Worm (Caenorhabditis elegans): ENCODE data around the gene chil-5.

Gene chil-5

DNA sequence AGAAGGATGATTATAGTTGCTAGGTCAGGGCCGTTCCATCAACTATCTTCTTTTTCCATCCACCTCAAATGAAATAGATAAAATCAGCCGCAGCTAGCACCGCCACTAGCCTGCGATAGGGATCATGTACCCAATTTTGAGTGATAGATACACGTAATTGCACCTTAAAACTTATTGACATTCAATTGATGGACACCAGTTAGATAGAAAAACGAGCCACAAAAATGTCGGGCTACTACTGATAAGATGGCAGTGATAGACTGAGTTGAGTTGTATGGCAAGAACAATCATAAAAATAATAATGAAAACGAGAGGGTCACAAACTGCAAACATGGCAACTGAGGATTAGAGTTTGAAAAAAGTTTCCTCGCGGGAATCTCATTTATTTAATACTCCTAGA lies 32.3 kb upstream of the chil-5 start:
- peak; percentile 79 for TF ChIP-seq sma-9 (GFP tag; optimal IDR thresholded peaks at IDR 0.05)
- no peak for TF ChIP-seq sma-9 (tag; optimal IDR thresholded peaks at IDR 0.05)
- TF ChIP-seq fos-1 (tag; optimal IDR thresholded peaks at IDR 0.05), result peak; percentile 70
- no peak for TF ChIP-seq peb-1 (tag; optimal IDR thresholded peaks at IDR 0.05)
- peak; percentile 18 for TF ChIP-seq egl-27 (tag; optimal IDR thresholded peaks at IDR 0.05)
- peak; percentile 83 for TF ChIP-seq ceh-16 (tag; optimal IDR thresholded peaks at IDR 0.05)
- peak; percentile 83 for TF ChIP-seq elt-1 (tag; optimal IDR thresholded peaks at IDR 0.05)

DNA sequence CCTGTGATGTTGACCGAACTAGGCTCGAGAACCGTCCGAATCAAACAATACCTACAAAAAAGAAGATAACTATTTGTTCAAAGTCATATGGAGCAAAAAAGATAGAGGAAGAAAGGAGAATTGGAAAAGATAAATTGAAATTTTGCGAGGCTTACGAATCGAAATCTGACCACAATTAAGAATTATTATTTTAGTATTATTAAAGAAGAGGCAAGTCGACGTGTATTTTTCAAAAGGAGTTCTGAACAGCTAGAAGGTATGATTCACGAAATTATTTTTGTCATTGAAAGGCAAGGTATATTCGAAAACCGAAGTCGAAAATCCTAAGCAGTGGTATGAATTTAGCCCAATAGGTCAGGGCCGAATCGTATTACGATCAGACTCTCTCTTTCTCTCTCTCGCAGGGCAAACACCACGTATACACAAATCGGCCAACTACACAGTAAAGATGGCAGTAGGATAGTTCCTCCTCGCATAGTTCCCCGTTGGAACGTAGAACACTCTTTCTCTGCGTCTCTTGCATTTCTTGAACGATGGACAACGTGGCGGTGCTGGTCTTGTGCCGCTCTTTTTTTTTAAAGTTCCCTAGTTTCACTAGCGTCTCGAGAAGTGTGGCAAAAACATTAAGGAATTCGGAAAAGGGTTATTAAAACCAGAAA lies 31.7 kb upstream of the chil-5 start, which contains the start of gene vgln-1:
vgln-1 (minus strand) TSS at position 51 of the 659 bp plus-strand sequence.
- TF ChIP-seq ztf-1 (GFP tag; conservative IDR thresholded peaks at IDR 0.05) (no peak), crh-2 (tag; optimal IDR thresholded peaks at IDR 0.05) (peak; percentile 41), nhr-129 (tag; optimal IDR thresholded peaks at IDR 0.05) (peak; percentile 49), nhr-25 (tag; optimal IDR thresholded peaks at IDR 0.05) (peak; percentile 39), lsy-2 (tag; optimal IDR thresholded peaks at IDR 0.05) (peak in 1 of 2 experiments; percentile 26), nhr-21 (tag; optimal IDR thresholded peaks at IDR 0.05) (no peak)

DNA sequence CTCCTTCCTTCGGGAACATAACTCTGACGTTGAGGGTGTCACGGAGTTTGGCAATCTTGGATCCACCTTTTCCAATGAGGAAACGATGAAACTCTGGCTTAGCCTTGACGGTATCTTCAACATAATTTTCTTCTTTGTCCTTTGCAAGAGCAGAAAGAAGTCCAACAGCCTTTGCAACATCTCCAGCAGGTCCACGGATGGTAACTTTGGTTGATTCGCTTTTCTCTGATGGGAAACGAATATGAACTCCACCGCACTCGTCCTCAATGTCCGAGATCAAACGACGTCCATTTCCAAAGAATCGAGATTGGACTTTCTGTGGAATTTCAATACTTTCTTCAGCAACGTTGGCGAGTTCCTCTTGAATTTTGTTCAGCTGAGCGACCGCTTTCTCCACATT lies 29.1 kb upstream of the chil-5 start:
- no peak for TF ChIP-seq gmeb-1 (tag; optimal IDR thresholded peaks at IDR 0.05)
- no peak for TF ChIP-seq ztf-4 (tag; optimal IDR thresholded peaks at IDR 0.05)

DNA sequence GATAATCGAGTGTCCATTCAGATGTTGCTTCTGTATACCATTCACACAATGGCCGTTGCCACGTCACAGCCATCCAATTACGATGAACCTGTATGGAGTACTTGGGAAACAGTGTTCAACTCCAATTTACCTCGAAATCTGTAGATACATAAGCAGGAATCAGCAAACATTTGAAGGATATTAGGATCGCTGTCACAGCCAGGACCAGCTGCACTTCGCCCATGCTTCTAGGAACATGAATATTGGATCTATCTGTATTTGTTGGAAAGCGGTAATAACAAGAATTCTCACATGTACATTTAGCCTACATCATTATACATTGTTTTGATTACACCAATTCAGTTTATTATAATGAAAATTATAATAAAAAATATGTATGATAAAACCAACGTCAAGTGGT lies 26.7 kb upstream of the chil-5 start, which contains the start of gene algn-8:
algn-8 (minus strand) TSS at position 227 of the 400 bp plus-strand sequence.
- TF ChIP-seq mdl-1 (tag; optimal IDR thresholded peaks at IDR 0.05) (no peak), fos-1 (tag; optimal IDR thresholded peaks at IDR 0.05) (no peak), ceh-16 (tag; optimal IDR thresholded peaks at IDR 0.05) (no peak), unc-62 (GFP tag; optimal IDR thresholded peaks at IDR 0.05) (no peak), dmd-4 (tag; optimal IDR thresholded peaks at IDR 0.05) (no peak), mbf-1 (tag; optimal IDR thresholded peaks at IDR 0.05) (no peak), unc-39 (tag; optimal IDR thresholded peaks at IDR 0.05) (no peak), sma-3 (GFP tag; optimal IDR thresholded peaks at IDR 0.05) (no peak), elt-1 (tag; optimal IDR thresholded peaks at IDR 0.05) (no peak), ZK546.5 (tag; optimal IDR thresholded peaks at IDR 0.05) (no peak), egl-27 (tag; optimal IDR thresholded peaks at IDR 0.05) (no peak), crh-2 (tag; optimal IDR thresholded peaks at IDR 0.05) (no peak), lsy-2 (tag; optimal IDR thresholded peaks at IDR 0.05) (no peak), nhr-6 (tag; optimal IDR thresholded peaks at IDR 0.05) (no peak)

DNA sequence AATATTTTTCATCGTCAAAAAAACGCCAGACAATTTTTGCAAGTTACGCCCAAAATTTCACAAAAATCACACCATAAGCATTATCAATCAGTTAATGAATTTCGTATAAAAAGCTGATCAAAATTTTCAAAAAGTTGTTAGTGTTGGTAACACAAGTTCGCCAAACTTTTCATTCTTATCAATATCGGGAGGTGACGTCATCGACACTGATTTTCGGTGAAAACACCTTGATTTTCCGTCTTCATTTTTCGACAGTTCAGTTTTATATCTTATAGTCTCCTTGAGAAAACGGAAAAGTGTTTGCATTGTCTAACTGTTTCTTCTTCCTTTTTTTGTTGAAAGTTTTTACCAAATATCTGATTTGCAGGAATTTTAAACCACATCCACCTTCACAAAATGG lies 21.4 kb upstream of the chil-5 start, which contains the start of gene C08H9.15:
C08H9.15 (plus strand) TSS at position 368 of the 400 bp plus-strand sequence.
- TF ChIP-seq sma-3 (GFP tag; optimal IDR thresholded peaks at IDR 0.05), result peak; percentile 64
- TF ChIP-seq nhr-25 (tag; optimal IDR thresholded peaks at IDR 0.05), result peak; percentile 31
- TF ChIP-seq ceh-16 (tag; optimal IDR thresholded peaks at IDR 0.05), result no peak
- TF ChIP-seq nhr-10 (tag; optimal IDR thresholded peaks at IDR 0.05), result no peak
- no peak for TF ChIP-seq F13H6.1 (tag; optimal IDR thresholded peaks at IDR 0.05)

DNA sequence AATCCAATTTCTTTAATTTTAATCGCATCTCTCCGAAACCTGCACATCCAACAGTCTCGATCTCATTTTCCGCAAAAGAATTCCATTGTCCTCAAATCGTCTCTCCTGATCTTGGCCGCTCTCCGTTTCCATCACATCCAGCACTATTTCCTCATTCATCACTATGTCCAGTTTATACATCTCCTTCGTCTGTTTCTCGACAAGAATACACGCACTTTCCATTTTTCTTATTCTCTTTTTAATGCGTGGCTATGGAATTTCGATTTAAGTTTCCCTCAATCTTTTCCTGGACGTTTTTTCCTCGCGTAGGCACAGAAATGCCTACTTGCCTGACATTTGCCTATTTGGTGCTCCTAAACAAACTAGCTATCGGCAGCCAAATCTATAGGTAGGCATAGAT lies 20.3 kb upstream of the chil-5 start:
- TF ChIP-seq nhr-6 (tag; optimal IDR thresholded peaks at IDR 0.05), result no peak
- no peak for TF ChIP-seq ztf-4 (tag; optimal IDR thresholded peaks at IDR 0.05)
- TF ChIP-seq mbf-1 (tag; optimal IDR thresholded peaks at IDR 0.05), result no peak
- no peak for TF ChIP-seq lin-11 (tag; optimal IDR thresholded peaks at IDR 0.05)
- no peak for TF ChIP-seq skn-1 (tag; optimal IDR thresholded peaks at IDR 0.05)
- TF ChIP-seq lin-13 (GFP tag; optimal IDR thresholded peaks at IDR 0.05), result no peak
- TF ChIP-seq nhr-21 (tag; optimal IDR thresholded peaks at IDR 0.05), result no peak
- TF ChIP-seq snpc-4 (tag; optimal IDR thresholded peaks at IDR 0.05), result no peak
- TF ChIP-seq C34F6.9 (tag; optimal IDR thresholded peaks at IDR 0.05), result no peak
- no peak for TF ChIP-seq ZK546.5 (tag; optimal IDR thresholded peaks at IDR 0.05)
- no peak for TF ChIP-seq ceh-82 (tag; optimal IDR thresholded peaks at IDR 0.05)
- no peak for TF ChIP-seq elt-1 (tag; optimal IDR thresholded peaks at IDR 0.05)
- TF ChIP-seq gmeb-1 (tag; optimal IDR thresholded peaks at IDR 0.05), result no peak
- TF ChIP-seq ztf-1 (GFP tag; conservative IDR thresholded peaks at IDR 0.05), result no peak
- no peak for TF ChIP-seq crh-2 (tag; optimal IDR thresholded peaks at IDR 0.05)
- TF ChIP-seq lsy-2 (tag; optimal IDR thresholded peaks at IDR 0.05), result no peak
- TF ChIP-seq unc-55 (GFP tag; optimal IDR thresholded peaks at IDR 0.05), result no peak
- no peak for TF ChIP-seq ceh-16 (tag; optimal IDR thresholded peaks at IDR 0.05)

Data from whole organism, L2 larva.